Fruit fly (Drosophila melanogaster) whole organism, pupa: ENCODE results near the gene CG15534.

Experiments
- CG10348 ChIP-seq: fragments of 200-800 bp; sonication (Bioruptor generic); IDR thresholded peaks from 2 replicates; pipeline ENCODE4 v1.3.6; 2022; ENCODE audit warnings: missing biosample characterization, missing genetic modification characterization
- CG12605 ChIP-seq: fragments of 200-800 bp; sonication (Bioruptor generic); IDR thresholded peaks from 2 replicates; pipeline ENCODE4 v1.3.6; 2022; ENCODE audit warnings: missing biosample characterization, missing genetic modification characterization
- CG13204 ChIP-seq: fragments of 200-800 bp; sonication (Bioruptor generic); optimal IDR thresholded peaks from 2 replicates; lab custom pipeline; 2018; ENCODE audit warnings: missing biosample characterization, mild to moderate bottlenecking, missing genetic modification characterization, moderate library complexity
- CG14655 ChIP-seq: fragments of 200-800 bp; sonication (Bioruptor generic); optimal IDR thresholded peaks from 3 replicates; lab custom pipeline; 2017; ENCODE audit warnings: mild to moderate bottlenecking, missing biosample characterization, missing genetic modification reagents, missing genetic modification characterization
- CG15710 ChIP-seq: fragments of 200-800 bp; sonication (Bioruptor generic); optimal IDR thresholded peaks from 2 replicates; lab custom pipeline; 2018; ENCODE audit warnings: missing biosample characterization, mild to moderate bottlenecking, missing genetic modification characterization, moderate library complexity
- CG17806 ChIP-seq: fragments of 200-800 bp; sonication (Bioruptor generic); optimal IDR thresholded peaks from 2 replicates; lab custom pipeline; 2018; ENCODE audit warnings: missing biosample characterization, mild to moderate bottlenecking, missing genetic modification characterization, moderate library complexity
- CG32121 ChIP-seq: fragments of 200-800 bp; sonication (Bioruptor generic); IDR thresholded peaks from 2 replicates; pipeline ENCODE4 v1.3.6; 2022; ENCODE audit warnings: missing biosample characterization, missing genetic modification characterization
- CG34367 ChIP-seq: fragments of 200-800 bp; sonication (Bioruptor generic); optimal IDR thresholded peaks from 2 replicates; lab custom pipeline; 2018; ENCODE audit warnings: missing biosample characterization, mild to moderate bottlenecking, missing genetic modification characterization
- CG4496 ChIP-seq: fragments of 200-800 bp; sonication (Bioruptor generic); IDR thresholded peaks from 3 replicates; pipeline ENCODE4 v1.3.6; 2022; ENCODE audit warnings: missing biosample characterization, missing genetic modification characterization
- CG8159 ChIP-seq: fragments of 200-800 bp; sonication (Bioruptor generic); optimal IDR thresholded peaks from 3 replicates; lab custom pipeline; 2018; ENCODE audit warnings: missing biosample characterization, mild to moderate bottlenecking, missing genetic modification characterization, moderate library complexity
- CG8301 ChIP-seq: fragments of 200-800 bp; sonication (Bioruptor generic); optimal IDR thresholded peaks from 2 replicates; lab custom pipeline; 2018; ENCODE audit warnings: missing biosample characterization, mild to moderate bottlenecking, missing genetic modification characterization
- CG9948 ChIP-seq: fragments of 200-800 bp; sonication (Bioruptor generic); optimal IDR thresholded peaks from 2 replicates; lab custom pipeline; 2018; ENCODE audit warnings: missing biosample characterization, mild to moderate bottlenecking, missing genetic modification characterization, moderate library complexity
- D1 ChIP-seq: fragments of 200-800 bp; sonication (Bioruptor generic); optimal IDR thresholded peaks from 2 replicates; lab custom pipeline; 2018; ENCODE audit warnings: missing biosample characterization, mild to moderate bottlenecking, missing genetic modification characterization, moderate library complexity
- EcR ChIP-seq: fragments of 200-800 bp; sonication (Bioruptor generic); optimal IDR thresholded peaks from 3 replicates; lab custom pipeline; 2019; ENCODE audit warnings: missing biosample characterization, missing genetic modification characterization, mild to moderate bottlenecking, moderate library complexity, missing genetic modification reagents
- Ets98B ChIP-seq: fragments of 200-800 bp; sonication (Bioruptor generic); IDR thresholded peaks from 2 replicates; pipeline ENCODE4 v1.3.6; 2022; ENCODE audit warnings: missing biosample characterization, missing genetic modification characterization
- Pif1A ChIP-seq: fragments of 200-800 bp; sonication (Bioruptor generic); optimal IDR thresholded peaks from 3 replicates; lab custom pipeline; 2016; ENCODE audit warnings: missing biosample characterization, missing genetic modification characterization
- Pif1B ChIP-seq: fragments of 200-800 bp; sonication (Bioruptor generic); optimal IDR thresholded peaks from 3 replicates; lab custom pipeline; 2016; ENCODE audit warnings: missing biosample characterization, missing genetic modification characterization
- Snoo ChIP-seq: fragments of 200-800 bp; sonication (Bioruptor generic); optimal IDR thresholded peaks from 3 replicates; lab custom pipeline; 2017; ENCODE audit warnings: missing biosample characterization, mild to moderate bottlenecking, missing genetic modification characterization, inconsistent platforms
- fd96Ca ChIP-seq: fragments of 200-800 bp; sonication (Bioruptor generic); IDR thresholded peaks from 3 replicates; pipeline ENCODE4 v1.3.6; 2022; ENCODE audit warnings: missing biosample characterization, missing genetic modification characterization
- gl ChIP-seq: fragments of 200-800 bp; sonication (Bioruptor generic); optimal IDR thresholded peaks from 2 replicates; lab custom pipeline; 2018; ENCODE audit warnings: missing biosample characterization, mild to moderate bottlenecking, missing genetic modification characterization
- rn ChIP-seq: fragments of 200-800 bp; sonication (Bioruptor generic); IDR thresholded peaks from 2 replicates; pipeline ENCODE4 v1.3.6; 2022; ENCODE audit warnings: missing biosample characterization, missing genetic modification characterization

The CG15534 gene

DNA sequence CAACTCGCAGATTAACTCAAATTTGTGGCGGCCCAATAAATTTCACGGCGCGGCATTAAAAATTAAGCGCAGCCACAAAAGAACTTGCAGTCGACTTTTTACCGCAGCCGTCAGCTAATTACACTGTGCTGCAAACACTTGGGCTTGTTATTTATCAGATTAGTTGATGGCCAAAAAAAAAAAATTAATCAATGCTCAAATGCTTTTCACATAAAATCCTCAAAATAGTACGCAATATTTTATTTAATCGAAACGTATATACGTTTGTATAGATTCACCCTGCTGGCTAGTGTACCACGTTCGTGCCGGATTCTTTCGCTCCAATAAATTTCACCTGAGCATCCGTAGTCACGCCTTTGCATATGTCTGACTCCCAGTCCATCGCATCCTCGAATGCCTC is 18.1 kb upstream of the CG15534 start:
- peak; percentile 36 for TF ChIP-seq CG9948 (tag; lab: Kevin White, UChicago)
- peak; percentile 47; the same call in 2 of the 3 replicates for TF ChIP-seq fd96Ca (GFP tag; lab: Robert Waterston, UW)
- no peak for TF ChIP-seq CG10348 (GFP tag; lab: Robert Waterston, UW)
- no peak for TF ChIP-seq CG34367 (tag; lab: Kevin White, UChicago)
- no peak for TF ChIP-seq Ets98B (GFP tag; lab: Robert Waterston, UW)
- TF ChIP-seq CG4496 (GFP tag; lab: Robert Waterston, UW), result no peak; the same call in 2 of the 3 replicates
- no peak for TF ChIP-seq rn (GFP tag; lab: Robert Waterston, UW)
- TF ChIP-seq Pif1B (GFP tag; lab: Kevin White, UChicago), result peak; percentile 13
- TF ChIP-seq CG15710, result peak; percentile 33
- TF ChIP-seq CG12605 (GFP tag; lab: Robert Waterston, UW), result peak; percentile 49; the same call in 1 of the 2 replicates
- TF ChIP-seq CG32121 (GFP tag; lab: Robert Waterston, UW), result no peak
- peak; percentile 52 for TF ChIP-seq CG8159 (tag; lab: Kevin White, UChicago)
- TF ChIP-seq D1 (tag; lab: Kevin White, UChicago), result no peak
- TF ChIP-seq CG17806 (tag; lab: Kevin White, UChicago), result no peak
- no peak for TF ChIP-seq gl (tag; lab: Kevin White, UChicago)
- peak; percentile 48 for TF ChIP-seq Snoo (tag; lab: Kevin White, UChicago)
- peak; percentile 26 for TF ChIP-seq CG14655 (GFP tag; lab: Kevin White, UChicago)
- peak; percentile 41 for TF ChIP-seq Pif1A

- no peak for TF ChIP-seq D1 (tag; lab: Kevin White, UChicago)
- TF ChIP-seq CG9948 (tag; lab: Kevin White, UChicago), result no peak
- no peak for TF ChIP-seq CG14655 (GFP tag; lab: Kevin White, UChicago)
- no peak for TF ChIP-seq CG8159 (tag; lab: Kevin White, UChicago)
- no peak for TF ChIP-seq CG34367 (tag; lab: Kevin White, UChicago)
- TF ChIP-seq rn (GFP tag; lab: Robert Waterston, UW), result no peak
- TF ChIP-seq Pif1B (GFP tag; lab: Kevin White, UChicago), result no peak
- TF ChIP-seq CG15710, result no peak
- no peak for TF ChIP-seq CG12605 (GFP tag; lab: Robert Waterston, UW)
- no peak for TF ChIP-seq CG8301 (tag; lab: Kevin White, UChicago)
- no peak for TF ChIP-seq Ets98B (GFP tag; lab: Robert Waterston, UW)
- TF ChIP-seq CG13204 (GFP tag; lab: Kevin White, UChicago), result no peak
- no peak for TF ChIP-seq Snoo (tag; lab: Kevin White, UChicago)
- TF ChIP-seq Pif1A, result no peak
- TF ChIP-seq CG4496 (GFP tag; lab: Robert Waterston, UW), result no peak
These were observed 15.0 kb upstream of the CG15534 start for dm6 chr3R:30416765-30417274.

DNA sequence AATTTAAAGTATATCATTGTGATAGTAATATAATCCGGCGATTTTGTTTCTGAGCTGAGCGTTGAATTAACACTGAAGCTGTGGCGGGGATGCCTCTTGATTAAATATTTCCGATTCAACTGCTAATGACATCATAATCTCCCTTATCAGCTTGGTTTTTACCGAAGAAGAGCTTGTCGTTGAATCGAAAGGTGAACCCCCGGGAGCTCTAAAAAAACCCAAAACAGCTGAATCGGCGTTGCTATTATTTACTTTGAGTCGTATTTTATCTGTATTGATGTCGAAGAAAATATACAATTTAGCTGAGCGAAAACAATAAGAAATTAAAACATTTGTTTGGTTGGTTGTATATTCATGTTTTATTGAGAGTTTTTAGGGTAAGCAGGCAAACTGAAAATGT is 12.6 kb upstream of the CG15534 start:
- TF ChIP-seq fd96Ca (GFP tag; lab: Robert Waterston, UW) (no peak), CG14655 (GFP tag; lab: Kevin White, UChicago) (no peak), D1 (tag; lab: Kevin White, UChicago) (no peak)

dm6 chr3R:30422871-30423270 is 9.0 kb upstream of the CG15534 start, which contains the start of the genes CG2217 and CG42740:
Gene CG2217 (minus strand): TSS chr3R:30422971.
Gene CG42740 (minus strand): TSS chr3R:30422971.
- TF ChIP-seq CG17806 (tag; lab: Kevin White, UChicago), result no peak
- no peak for TF ChIP-seq Ets98B (GFP tag; lab: Robert Waterston, UW)
- TF ChIP-seq CG32121 (GFP tag; lab: Robert Waterston, UW), result no peak
- no peak for TF ChIP-seq CG8159 (tag; lab: Kevin White, UChicago)
- no peak for TF ChIP-seq D1 (tag; lab: Kevin White, UChicago)
- TF ChIP-seq CG12605 (GFP tag; lab: Robert Waterston, UW), result no peak
- no peak for TF ChIP-seq Pif1A
- no peak for TF ChIP-seq CG34367 (tag; lab: Kevin White, UChicago)
- no peak for TF ChIP-seq CG10348 (GFP tag; lab: Robert Waterston, UW)
- TF ChIP-seq CG8301 (tag; lab: Kevin White, UChicago), result no peak

DNA sequence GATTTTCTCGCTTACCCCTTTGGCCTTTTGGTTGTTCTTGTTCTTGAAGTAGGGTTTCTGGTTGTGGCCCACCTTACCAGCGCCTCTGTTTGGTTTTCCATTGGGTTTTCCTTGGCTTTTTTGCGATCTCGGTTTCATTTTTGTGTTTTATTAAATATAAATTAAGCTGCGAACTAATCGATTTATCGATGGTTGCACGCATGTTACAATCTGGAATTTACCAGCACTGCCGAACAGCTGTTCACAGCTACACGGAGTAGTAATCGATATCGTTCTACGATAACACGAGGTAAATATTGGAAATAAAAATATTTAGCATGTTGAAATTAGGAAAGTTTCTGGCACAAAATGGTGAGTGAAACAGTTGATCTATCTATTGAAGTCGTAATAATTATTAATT is 8.2 kb upstream of the CG15534 start, which contains the start of the genes CG15535 and mRpS18C:
Gene CG15535 (minus strand): TSS at position 235 of the 400 bp plus-strand sequence.
Gene mRpS18C (plus strand): TSS at position 280 of the 400 bp plus-strand sequence.
- no peak for TF ChIP-seq CG8301 (tag; lab: Kevin White, UChicago)
- no peak for TF ChIP-seq CG13204 (GFP tag; lab: Kevin White, UChicago)
- no peak for TF ChIP-seq CG4496 (GFP tag; lab: Robert Waterston, UW)

DNA sequence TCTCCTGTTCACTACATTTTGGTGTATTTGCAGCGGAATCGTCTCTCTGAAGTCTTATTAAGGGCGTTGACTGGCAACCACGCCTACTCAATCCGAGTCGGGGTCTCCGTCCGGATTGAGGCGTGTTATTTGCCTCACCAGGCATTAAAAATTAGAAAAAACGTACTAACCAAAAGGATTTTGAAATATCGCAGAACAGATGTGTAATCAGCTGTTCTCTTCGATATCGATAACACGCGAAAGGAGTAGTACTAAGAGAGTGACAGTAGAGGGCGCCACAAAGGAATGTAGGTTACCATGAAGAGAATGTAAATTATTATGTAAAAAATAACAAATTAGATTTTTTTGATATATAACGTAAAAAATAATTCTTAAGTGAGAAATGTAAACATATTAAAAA is 6.9 kb upstream of the CG15534 start, which contains the start of gene CG15536:
Gene CG15536 (minus strand): TSS at position 170 of the 400 bp plus-strand sequence.
- TF ChIP-seq CG34367 (tag; lab: Kevin White, UChicago), result no peak
- TF ChIP-seq CG4496 (GFP tag; lab: Robert Waterston, UW), result no peak
- TF ChIP-seq Snoo (tag; lab: Kevin White, UChicago), result no peak
- TF ChIP-seq CG17806 (tag; lab: Kevin White, UChicago), result no peak
- no peak for TF ChIP-seq CG10348 (GFP tag; lab: Robert Waterston, UW)
- TF ChIP-seq CG8301 (tag; lab: Kevin White, UChicago), result no peak
- TF ChIP-seq CG32121 (GFP tag; lab: Robert Waterston, UW), result no peak
- TF ChIP-seq EcR (GFP tag; lab: Kevin White, UChicago), result no peak
- no peak for TF ChIP-seq Ets98B (GFP tag; lab: Robert Waterston, UW)
- TF ChIP-seq D1 (tag; lab: Kevin White, UChicago), result no peak
- no peak for TF ChIP-seq CG12605 (GFP tag; lab: Robert Waterston, UW)
